Fruit fly (Drosophila melanogaster): ENCODE results near the gene Ank.
A peak's percentile ranks its signal among the peaks of the same experiment; 100 is the strongest.

The Ank gene

DNA sequence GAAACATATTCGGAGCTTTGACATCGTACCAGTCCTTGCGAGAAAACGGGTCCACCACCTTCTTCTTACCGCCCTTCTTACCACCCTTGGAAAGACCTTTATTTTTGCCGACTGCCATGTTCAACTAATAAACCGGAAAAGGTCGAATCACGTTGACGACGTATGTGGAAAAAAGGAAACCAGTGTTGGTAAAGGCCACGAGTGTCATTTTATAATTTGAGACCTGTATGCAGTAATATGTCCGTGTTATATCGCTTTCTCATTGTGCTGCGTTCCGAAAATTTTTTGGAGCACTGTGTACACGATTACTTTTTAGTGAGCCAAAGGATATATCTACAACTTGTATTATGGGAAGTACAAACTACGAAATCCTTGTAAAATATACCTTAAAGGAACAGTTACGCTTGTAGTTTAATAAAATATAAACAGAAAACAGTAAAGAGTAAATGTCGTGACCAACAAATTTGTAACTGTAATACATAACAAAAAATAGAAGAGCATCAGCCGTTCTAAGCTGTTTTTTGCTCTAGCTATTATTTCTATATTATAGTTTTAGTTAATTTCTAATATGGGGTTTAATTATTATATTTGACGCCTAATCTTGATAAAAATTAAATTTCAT is 62.5 kb downstream of the Ank start, which contains the start of gene RpS3A (continued):
- peak; percentile 61 for TF ChIP-seq dac (GFP tag; optimal IDR thresholded peaks at IDR 0.05)
- TF ChIP-seq Sox14 (GFP tag; optimal IDR thresholded peaks at IDR 0.05) = peak; percentile 34
- peak; percentile 3 for TF ChIP-seq CG4318 (GFP tag; optimal IDR thresholded peaks at IDR 0.05)
- peak; percentile 86 for TF ChIP-seq svp (GFP tag)
- TF ChIP-seq topi (GFP tag; optimal IDR thresholded peaks at IDR 0.05) = peak; percentile 71
- no peak for TF ChIP-seq fd59A (GFP tag; optimal IDR thresholded peaks at IDR 0.05)
- no peak for TF ChIP-seq CG6163 (GFP tag; IDR thresholded peaks at IDR 0.05)
- peak; percentile 76 for TF ChIP-seq Met (GFP tag; optimal IDR thresholded peaks at IDR 0.05)
- TF ChIP-seq Sox15 (GFP tag; optimal IDR thresholded peaks at IDR 0.05) = peak; percentile 47
- peak; percentile 69 to 85 for TF ChIP-seq ss (GFP tag; optimal IDR thresholded peaks at IDR 0.05)
- TF ChIP-seq Hr4 (GFP tag; optimal IDR thresholded peaks at IDR 0.05) = peak; percentile 29
- TF ChIP-seq CG6792 (GFP tag; optimal IDR thresholded peaks at IDR 0.05) = peak; percentile 17
- TF ChIP-seq Ets21C (GFP tag; optimal IDR thresholded peaks at IDR 0.05) = peak; percentile 64
- peak; percentile 63 for TF ChIP-seq CG10669 (GFP tag; optimal IDR thresholded peaks at IDR 0.05)
- TF ChIP-seq fkh (GFP tag; optimal IDR thresholded peaks at IDR 0.05) = peak; percentile 41
- peak; percentile 80 for TF ChIP-seq Sox102F (GFP tag; optimal IDR thresholded peaks at IDR 0.05)
- TF ChIP-seq CG6276 (GFP tag; optimal IDR thresholded peaks at IDR 0.05) = peak; percentile 13
- peak; percentile 58 for TF ChIP-seq CG3032 (tag; optimal IDR thresholded peaks at IDR 0.05)
- peak; percentile 83 for TF ChIP-seq CG3919 (GFP tag; optimal IDR thresholded peaks at IDR 0.05)
- TF ChIP-seq net (GFP tag; optimal IDR thresholded peaks at IDR 0.05) = peak; percentile 80
- no peak for TF ChIP-seq Eip93F (GFP tag; optimal IDR thresholded peaks at IDR 0.05)
- peak; percentile 79 for TF ChIP-seq esn (GFP tag; optimal IDR thresholded peaks at IDR 0.05)
- TF ChIP-seq spab (GFP tag; optimal IDR thresholded peaks at IDR 0.05) = no peak
- TF ChIP-seq Eip78C (GFP tag) = peak; percentile 93
- TF ChIP-seq dsx (GFP tag; optimal IDR thresholded peaks at IDR 0.05; ENCODE audit: poor library complexity, severe bottlenecking) = peak; percentile 43
- peak; percentile 57 for TF ChIP-seq Smox (GFP tag; optimal IDR thresholded peaks at IDR 0.05)
- peak; percentile 59 for TF ChIP-seq CG7368 (GFP tag; optimal IDR thresholded peaks at IDR 0.05)
- TF ChIP-seq CG8319 (GFP tag; optimal IDR thresholded peaks at IDR 0.05) = peak; percentile 65
- peak; percentile 74 for TF ChIP-seq Hr39 (GFP tag; optimal IDR thresholded peaks at IDR 0.05)
- no peak for TF ChIP-seq eg (GFP tag; IDR thresholded peaks at IDR 0.05)
- peak; percentile 45 for TF ChIP-seq CG6808 (GFP tag; optimal IDR thresholded peaks at IDR 0.05)
- peak; percentile 75 for TF ChIP-seq CG9139 (GFP tag; optimal IDR thresholded peaks at IDR 0.05)
- TF ChIP-seq CG31627 (GFP tag; optimal IDR thresholded peaks at IDR 0.05) = peak; percentile 78
- TF ChIP-seq vri (GFP tag; optimal IDR thresholded peaks at IDR 0.05) = peak; percentile 73
- TF ChIP-seq Eip75B (GFP tag; optimal IDR thresholded peaks at IDR 0.05) = peak; percentile 66
- no peak for TF ChIP-seq CG8119 (GFP tag; IDR thresholded peaks at IDR 0.05)
- TF ChIP-seq OdsH (GFP tag; optimal IDR thresholded peaks at IDR 0.05) = peak; percentile 73
- no peak for TF ChIP-seq CG32006 (GFP tag; optimal IDR thresholded peaks at IDR 0.05)
- peak; percentile 51 for TF ChIP-seq CG11902 (GFP tag; optimal IDR thresholded peaks at IDR 0.05)
- TF ChIP-seq pdm3 (GFP tag; optimal IDR thresholded peaks at IDR 0.05) = peak; percentile 70
- TF ChIP-seq Lpt (GFP tag; optimal IDR thresholded peaks at IDR 0.05) = no peak
- peak; percentile 41 for TF ChIP-seq CG10631 (GFP tag; optimal IDR thresholded peaks at IDR 0.05)
- peak; percentile 69 for TF ChIP-seq fd85E (GFP tag; optimal IDR thresholded peaks at IDR 0.05)

All from whole organism, prepupa.